Worm (Caenorhabditis elegans) whole organism, midembryonic: ENCODE results near the gene usip-1.

Source experiments
- T22C8.4 ChIP-seq: fragments of 200-800 bp; sonication (Bioruptor generic); IDR thresholded peaks from 2 replicates; pipeline ENCODE4 v1.3.6; 2022; ENCODE audit warnings: missing genetic modification characterization, missing compliant biosample characterization
- cog-1 ChIP-seq: sonication (generic microtip); optimal IDR thresholded peaks from 2 replicates; lab custom pipeline; 2016; ENCODE audit warnings: missing genetic modification characterization, missing compliant biosample characterization
- flt-1 ChIP-seq: fragments of 200-800 bp; sonication (Bioruptor generic); IDR thresholded peaks from 2 replicates; pipeline ENCODE4 v1.3.6; 2022; ENCODE audit warnings: missing genetic modification characterization, missing compliant biosample characterization
- med-1 ChIP-seq: sonication (generic microtip); optimal IDR thresholded peaks from 2 replicates; lab custom pipeline; 2017; ENCODE audit warnings: missing genetic modification characterization, mild to moderate bottlenecking, missing compliant biosample characterization, antibody characterized with exemption, missing genetic modification reagents; ENCODE audit not compliant: insufficient read depth
- ref-1 ChIP-seq: fragments of 200-800 bp; sonication (Bioruptor generic); conservative IDR thresholded peaks from 2 replicates; pipeline ENCODE4 v1.3.6; 2022; ENCODE audit warnings: missing genetic modification reagents, missing genetic modification characterization, missing compliant biosample characterization
- tab-1 ChIP-seq: fragments of 200-800 bp; sonication (Bioruptor generic); IDR thresholded peaks from 2 replicates; pipeline ENCODE4 v1.3.6; 2022; ENCODE audit warnings: missing genetic modification characterization, missing compliant biosample characterization
- ztf-23 ChIP-seq: fragments of 200-800 bp; sonication (Bioruptor generic); IDR thresholded peaks from 2 replicates; pipeline ENCODE4 v1.3.6; 2022; ENCODE audit warnings: missing genetic modification reagents, missing genetic modification characterization, missing compliant biosample characterization
- ztf-29 ChIP-seq: fragments of 200-800 bp; sonication (Bioruptor generic); IDR thresholded peaks from 2 replicates; pipeline ENCODE4 v1.3.6; 2022; ENCODE audit warnings: missing genetic modification reagents, missing genetic modification characterization, missing compliant biosample characterization

ce11 chrV:12137942-12138341 lies 46.1 kb downstream of the usip-1 start:
- TF ChIP-seq T22C8.4 (no peak), flt-1 (GFP tag; lab: Robert Waterston, UW) (no peak), med-1 (GFP tag; lab: Kevin White, UChicago) (no peak), ref-1 (GFP tag; lab: Robert Waterston, UW) (no peak), tab-1 (GFP tag; lab: Robert Waterston, UW) (no peak), ztf-23 (no peak), ztf-29 (no peak), cog-1 (no peak)
